Worm (Caenorhabditis elegans) whole organism, L1 larva: ENCODE measurements around the gene rtfo-1.

ENCODE experiments used
- C04F5.9 ChIP-seq: sonication (generic microtip); optimal IDR thresholded peaks from 2 replicates; lab custom pipeline; 2016; ENCODE audit warnings: missing genetic modification characterization, missing compliant biosample characterization
- C34B4.2 ChIP-seq: sonication (generic microtip); optimal IDR thresholded peaks from 2 replicates; lab custom pipeline; 2017; ENCODE audit warnings: mild to moderate bottlenecking, missing genetic modification characterization, missing compliant biosample characterization
- F16B12.6 ChIP-seq: fragments of 150-350 bp; optimal IDR thresholded peaks from 2 replicates; lab custom pipeline; 2014; ENCODE audit warnings: missing biosample characterization, missing genetic modification characterization
- alr-1 ChIP-seq: fragments of 200-800 bp; sonication (Bioruptor generic); optimal IDR thresholded peaks from 2 replicates; lab custom pipeline; 2018; ENCODE audit warnings: borderline replicate concordance, mild to moderate bottlenecking, missing genetic modification characterization, missing compliant biosample characterization
- ama-1 ChIP-seq: fragments of 150-350 bp; optimal IDR thresholded peaks from 2 replicates; lab custom pipeline; 2014
- ceh-63 ChIP-seq: fragments of 200-800 bp; sonication (Bioruptor generic); optimal IDR thresholded peaks from 2 replicates; lab custom pipeline; 2018; ENCODE audit warnings: mild to moderate bottlenecking, missing genetic modification characterization, missing compliant biosample characterization
- ceh-8 ChIP-seq: fragments of 200-800 bp; sonication (Bioruptor generic); optimal IDR thresholded peaks from 2 replicates; lab custom pipeline; 2018; ENCODE audit warnings: mild to moderate bottlenecking, missing genetic modification characterization, moderate library complexity, missing compliant biosample characterization
- ceh-82 ChIP-seq, 3 experiments: fragments of 150-350 bp in 1 of 3; sonication (generic microtip) in 2 of 3; optimal IDR thresholded peaks; 2 replicates each; lab custom pipeline; 2014 to 2017; ENCODE audit warnings: missing biosample characterization in 3 of 3, missing genetic modification characterization in 3 of 3
- ceh-90 ChIP-seq: sonication (generic microtip); optimal IDR thresholded peaks from 2 replicates; lab custom pipeline; 2016; ENCODE audit warnings: missing genetic modification characterization, missing compliant biosample characterization
- dpl-1 ChIP-seq, 3 experiments: fragments of 150-350 bp in 2 of 3; sonication (generic microtip) in 1 of 3; optimal IDR thresholded peaks; 2 replicates each; lab custom pipeline; 2014 to 2017; ENCODE audit warnings: missing biosample characterization in 3 of 3, missing genetic modification characterization in 3 of 3, missing genetic modification reagents in 3 of 3
- efl-1 ChIP-seq, 4 experiments: fragments of 150-350 bp; optimal IDR thresholded peaks in 3 of 4; peaks in 1 of 4; 1 replicate in 1 of 4; 2 replicates in 3 of 4; lab custom pipeline; 2014; ENCODE audit warnings: missing biosample characterization in 2 of 4, missing genetic modification characterization in 2 of 4, missing genetic modification reagents in 2 of 4
- efl-3 ChIP-seq: fragments of 200-800 bp; sonication (Bioruptor generic); optimal IDR thresholded peaks from 2 replicates; lab custom pipeline; 2018; ENCODE audit warnings: mild to moderate bottlenecking, missing genetic modification characterization, missing compliant biosample characterization
- egl-13 ChIP-seq: sonication (generic microtip); optimal IDR thresholded peaks from 2 replicates; lab custom pipeline; 2016; ENCODE audit warnings: missing genotype, missing genetic modification reagents, missing genetic modification characterization, missing compliant biosample characterization
- ets-5 ChIP-seq: fragments of 200-800 bp; sonication (Bioruptor generic); IDR thresholded peaks from 2 replicates; pipeline ENCODE4 v1.3.6; 2022; ENCODE audit warnings: missing genetic modification characterization, missing compliant biosample characterization
- fkh-10 ChIP-seq: sonication (generic microtip); optimal IDR thresholded peaks from 2 replicates; lab custom pipeline; 2017; ENCODE audit warnings: missing biosample characterization, missing genetic modification reagents, missing genetic modification characterization
- fkh-4 ChIP-seq: sonication (generic microtip); optimal IDR thresholded peaks from 2 replicates; lab custom pipeline; 2016; ENCODE audit warnings: missing compliant biosample characterization, missing genetic modification characterization, borderline replicate concordance
- fkh-8 ChIP-seq: sonication (generic microtip); optimal IDR thresholded peaks from 2 replicates; lab custom pipeline; 2016; ENCODE audit warnings: mild to moderate bottlenecking, missing genetic modification characterization, missing compliant biosample characterization
- fos-1 ChIP-seq: fragments of 150-350 bp; optimal IDR thresholded peaks from 2 replicates; lab custom pipeline; 2014; ENCODE audit warnings: missing biosample characterization, missing genetic modification characterization
- grh-1 ChIP-seq: fragments of 200-800 bp; sonication (Bioruptor generic); IDR thresholded peaks from 2 replicates; pipeline ENCODE4 v1.3.6; 2022; ENCODE audit warnings: missing genetic modification reagents, missing genetic modification characterization, missing compliant biosample characterization
- irx-1 ChIP-seq: sonication (generic microtip); optimal IDR thresholded peaks from 2 replicates; lab custom pipeline; 2016; ENCODE audit warnings: missing genetic modification characterization, missing compliant biosample characterization
- lin-13 ChIP-seq: fragments of 150-350 bp; optimal IDR thresholded peaks from 2 replicates; lab custom pipeline; 2014; ENCODE audit warnings: missing biosample characterization, missing genetic modification reagents, missing genetic modification characterization
- lin-14 ChIP-seq: fragments of 200-800 bp; sonication (Bioruptor generic); optimal IDR thresholded peaks from 2 replicates; lab custom pipeline; 2018; ENCODE audit warnings: mild to moderate bottlenecking, missing genetic modification characterization, moderate library complexity, missing compliant biosample characterization
- lin-35 ChIP-seq, 2 experiments: fragments of 150-350 bp; optimal IDR thresholded peaks; 2 replicates each; lab custom pipeline; 2014; ENCODE audit warnings: missing biosample characterization in 2 of 2, missing genetic modification characterization in 2 of 2, missing genetic modification reagents in 2 of 2
- lir-3 ChIP-seq: sonication (generic microtip); optimal IDR thresholded peaks from 2 replicates; lab custom pipeline; 2016; ENCODE audit warnings: mild to moderate bottlenecking, missing genetic modification characterization, moderate library complexity, missing compliant biosample characterization; ENCODE audit not compliant: poor library complexity
- lsy-2 ChIP-seq, 2 experiments: fragments of 150-350 bp; optimal IDR thresholded peaks; 2 replicates each; lab custom pipeline; 2014; ENCODE audit warnings: missing biosample characterization in 2 of 2, missing genetic modification characterization in 2 of 2
- mab-9 ChIP-seq: fragments of 200-800 bp; sonication (Bioruptor generic); IDR thresholded peaks from 2 replicates; pipeline ENCODE4 v1.3.6; 2022; ENCODE audit warnings: missing genetic modification reagents, missing genetic modification characterization, missing compliant biosample characterization
- mdl-1 ChIP-seq, 2 experiments: fragments of 150-350 bp; optimal IDR thresholded peaks; 2 replicates each; lab custom pipeline; 2014 to 2017; ENCODE audit warnings: missing biosample characterization in 2 of 2, missing genetic modification characterization in 2 of 2, inconsistent platforms in 1 of 2
- mef-2 ChIP-seq: fragments of 150-350 bp; optimal IDR thresholded peaks from 2 replicates; lab custom pipeline; 2014; ENCODE audit warnings: missing biosample characterization, missing genetic modification characterization
- mep-1 ChIP-seq: fragments of 150-350 bp; optimal IDR thresholded peaks from 2 replicates; lab custom pipeline; 2014; ENCODE audit warnings: missing biosample characterization, missing genetic modification characterization
- nhr-11 ChIP-seq: fragments of 150-350 bp; optimal IDR thresholded peaks from 2 replicates; lab custom pipeline; 2014; ENCODE audit warnings: missing biosample characterization, missing genetic modification characterization
- nhr-19 ChIP-seq: fragments of 200-800 bp; sonication (Bioruptor generic); conservative IDR thresholded peaks from 2 replicates; pipeline ENCODE4 v1.3.6; 2022; ENCODE audit warnings: missing genetic modification characterization, missing compliant biosample characterization
- nhr-28 ChIP-seq: fragments of 150-350 bp; optimal IDR thresholded peaks from 2 replicates; lab custom pipeline; 2014; ENCODE audit warnings: missing biosample characterization, missing genetic modification characterization
- nhr-47 ChIP-seq: sonication (generic microtip); optimal IDR thresholded peaks from 2 replicates; lab custom pipeline; 2016; ENCODE audit warnings: mild to moderate bottlenecking, missing genetic modification characterization, moderate library complexity, missing compliant biosample characterization
- nhr-84 ChIP-seq: sonication (generic microtip); optimal IDR thresholded peaks from 2 replicates; lab custom pipeline; 2017; ENCODE audit warnings: missing biosample characterization, missing genetic modification characterization
- pag-3 ChIP-seq: sonication (generic microtip); optimal IDR thresholded peaks from 2 replicates; lab custom pipeline; 2017; ENCODE audit warnings: missing genetic modification characterization, mild to moderate bottlenecking, missing compliant biosample characterization, antibody characterized with exemption, borderline replicate concordance; ENCODE audit not compliant: insufficient read depth
- pqm-1 ChIP-seq: sonication (generic microtip); optimal IDR thresholded peaks from 3 replicates; lab custom pipeline; 2017; ENCODE audit warnings: missing biosample characterization, missing genetic modification characterization
- rnt-1 ChIP-seq: sonication (generic microtip); optimal IDR thresholded peaks from 2 replicates; lab custom pipeline; 2016; ENCODE audit warnings: mild to moderate bottlenecking, missing genetic modification characterization, moderate library complexity, missing compliant biosample characterization
- snpc-4 ChIP-seq: fragments of 150-350 bp; optimal IDR thresholded peaks from 2 replicates; lab custom pipeline; 2014; ENCODE audit warnings: missing biosample characterization, missing genetic modification characterization
- snu-23 ChIP-seq: sonication (generic microtip); optimal IDR thresholded peaks from 2 replicates; lab custom pipeline; 2016; ENCODE audit warnings: missing genetic modification characterization, missing compliant biosample characterization
- sox-4 ChIP-seq: sonication (generic microtip); optimal IDR thresholded peaks from 2 replicates; lab custom pipeline; 2016; ENCODE audit warnings: missing genetic modification characterization, missing compliant biosample characterization
- sup-37 ChIP-seq: fragments of 200-800 bp; sonication (Bioruptor generic); optimal IDR thresholded peaks from 2 replicates; lab custom pipeline; 2018; ENCODE audit warnings: mild to moderate bottlenecking, missing genetic modification characterization, missing compliant biosample characterization
- swsn-7 ChIP-seq: sonication (generic microtip); optimal IDR thresholded peaks from 2 replicates; lab custom pipeline; 2016; ENCODE audit warnings: missing genetic modification characterization, missing compliant biosample characterization
- tlp-1 ChIP-seq: fragments of 150-350 bp; optimal IDR thresholded peaks from 2 replicates; lab custom pipeline; 2014; ENCODE audit warnings: missing biosample characterization, missing genetic modification characterization
- unc-130 ChIP-seq: fragments of 150-350 bp; optimal IDR thresholded peaks from 2 replicates; lab custom pipeline; 2017; ENCODE audit warnings: missing biosample characterization, missing genetic modification characterization, inconsistent platforms
- unc-30 ChIP-seq: sonication (generic microtip); optimal IDR thresholded peaks from 2 replicates; lab custom pipeline; 2017; ENCODE audit warnings: missing biosample characterization, missing genetic modification characterization
- unc-62 ChIP-seq: fragments of 150-350 bp; optimal IDR thresholded peaks from 2 replicates; lab custom pipeline; 2014; ENCODE audit warnings: missing biosample characterization, missing genetic modification reagents, missing genetic modification characterization
- unc-86 ChIP-seq: sonication (generic microtip); optimal IDR thresholded peaks from 2 replicates; lab custom pipeline; 2016; ENCODE audit warnings: missing genetic modification characterization, missing compliant biosample characterization
- vab-15 ChIP-seq: sonication (generic microtip); optimal IDR thresholded peaks from 2 replicates; lab custom pipeline; 2017; ENCODE audit warnings: missing genotype, mild to moderate bottlenecking, missing genetic modification characterization, missing compliant biosample characterization
- zag-1 ChIP-seq: fragments of 150-350 bp; optimal IDR thresholded peaks from 2 replicates; lab custom pipeline; 2014; ENCODE audit warnings: missing biosample characterization, missing genetic modification characterization
- ztf-11 ChIP-seq, 2 experiments: sonication (generic microtip); optimal IDR thresholded peaks; 2 replicates each; lab custom pipeline; 2016 to 2017; ENCODE audit warnings: missing genetic modification characterization in 2 of 2, missing biosample characterization in 1 of 2, missing compliant biosample characterization in 1 of 2
- ztf-4 ChIP-seq: fragments of 150-350 bp; optimal IDR thresholded peaks from 2 replicates; lab custom pipeline; 2014; ENCODE audit warnings: missing biosample characterization, missing genetic modification characterization

The rtfo-1 gene

ce11 chrV:9582594-9583322, at the start of gene rtfo-1:
Gene rtfo-1 (minus strand): TSS chrV:9582644.
- TF ChIP-seq ceh-8 (GFP tag; lab: Kevin White, UChicago) = no peak
- TF ChIP-seq pqm-1 (tag; lab: Kevin White, UChicago) = no peak
- no peak for TF ChIP-seq sup-37
- no peak for TF ChIP-seq efl-3 (GFP tag; lab: Kevin White, UChicago)
- TF ChIP-seq lsy-2 (tag; optimal IDR thresholded peaks at IDR 0.05; lab: Kevin White, UChicago) = peak; percentile 36 to 41
- no peak for TF ChIP-seq fkh-4
- peak; percentile 29 to 60 for TF ChIP-seq lin-35 (GFP tag; optimal IDR thresholded peaks at IDR 0.05; lab: Kevin White, UChicago)
- no peak for TF ChIP-seq unc-30 (tag; lab: Kevin White, UChicago)
- TF ChIP-seq lin-13 (GFP tag; lab: Kevin White, UChicago) = peak; percentile 38
- TF ChIP-seq lir-3 (tag; lab: Kevin White, UChicago) = peak; percentile 31
- TF ChIP-seq vab-15 (tag; lab: Kevin White, UChicago) = no peak
- TF ChIP-seq snu-23 (GFP tag; lab: Kevin White, UChicago) = peak; percentile 60
- TF ChIP-seq unc-62 (GFP tag; lab: Kevin White, UChicago) = no peak
- TF ChIP-seq fkh-10 = no peak
- peak; percentile 23 for TF ChIP-seq unc-86 (tag; lab: Kevin White, UChicago)
- peak; percentile 30 to 50 (median 47) for TF ChIP-seq dpl-1 (GFP tag; optimal IDR thresholded peaks at IDR 0.05; lab: Kevin White, UChicago)
- peak; percentile 47 for TF ChIP-seq ztf-4 (tag; lab: Kevin White, UChicago)
- TF ChIP-seq snpc-4 (tag; lab: Kevin White, UChicago) = peak; percentile 38
- no peak for TF ChIP-seq ama-1 (lab: Kevin White, UChicago)
- TF ChIP-seq C34B4.2 (tag; lab: Kevin White, UChicago) = no peak
- no peak for TF ChIP-seq egl-13
- no peak for TF ChIP-seq F16B12.6 (tag; lab: Kevin White, UChicago)
- TF ChIP-seq fkh-8 (tag; lab: Kevin White, UChicago) = no peak
- TF ChIP-seq ztf-11 (tag; optimal IDR thresholded peaks at IDR 0.05; lab: Kevin White, UChicago) = peak in 1 of 2 experiments; percentile 7
- TF ChIP-seq zag-1 (tag; lab: Kevin White, UChicago) = no peak
- TF ChIP-seq swsn-7 (tag; lab: Kevin White, UChicago) = peak; percentile 56
- TF ChIP-seq ceh-63 = no peak
- peak; percentile 46 for TF ChIP-seq mep-1 (tag; lab: Kevin White, UChicago)
- TF ChIP-seq pag-3 (tag; lab: Kevin White, UChicago) = no peak
- no peak for TF ChIP-seq alr-1
- no peak for TF ChIP-seq mab-9 (GFP tag; lab: Robert Waterston, UW)
- TF ChIP-seq nhr-11 (tag; lab: Kevin White, UChicago) = no peak
- no peak for TF ChIP-seq sox-4 (tag; lab: Kevin White, UChicago)
- peak in 1 of 2 experiments; percentile 48 for TF ChIP-seq mdl-1 (tag; optimal IDR thresholded peaks at IDR 0.05; lab: Kevin White, UChicago)
- TF ChIP-seq tlp-1 = no peak
- TF ChIP-seq irx-1 (tag; lab: Kevin White, UChicago) = peak; percentile 30
- TF ChIP-seq efl-1 (optimal IDR thresholded peaks at IDR 0.05; lab: Kevin White, UChicago) = peak; percentile 37 to 51
- peak; percentile 17 to 96 for TF ChIP-seq efl-1 (GFP tag; optimal IDR thresholded peaks at IDR 0.05 in 1 of 2; lab: Kevin White, UChicago)
- no peak for TF ChIP-seq C04F5.9
- peak; percentile 7 to 36 (median 35) for TF ChIP-seq ceh-82 (tag; optimal IDR thresholded peaks at IDR 0.05; lab: Kevin White, UChicago)
- TF ChIP-seq mef-2 (tag; lab: Kevin White, UChicago) = no peak
- no peak for TF ChIP-seq fos-1 (tag; lab: Kevin White, UChicago)
- peak; percentile 62 for TF ChIP-seq rnt-1
- TF ChIP-seq nhr-19 (GFP tag; lab: Robert Waterston, UW) = peak; percentile 29
- peak; percentile 44 for TF ChIP-seq unc-130 (tag; lab: Kevin White, UChicago)
- TF ChIP-seq ceh-90 (tag; lab: Kevin White, UChicago) = no peak
- TF ChIP-seq nhr-47 = peak; percentile 58
- no peak for TF ChIP-seq ets-5
- TF ChIP-seq lin-14 = peak; percentile 41
- no peak for TF ChIP-seq nhr-28 (tag; lab: Kevin White, UChicago)
- TF ChIP-seq nhr-84 (tag; lab: Kevin White, UChicago) = no peak
- no peak for TF ChIP-seq grh-1 (GFP tag; lab: Robert Waterston, UW)
